Worm (Caenorhabditis elegans): ENCODE data around the gene F28F5.4.

- no peak for TF ChIP-seq mdl-1 (tag; optimal IDR thresholded peaks at IDR 0.05)
- TF ChIP-seq nhr-23 (tag; optimal IDR thresholded peaks at IDR 0.05): no peak
- no peak for TF ChIP-seq aly-2 (tag; optimal IDR thresholded peaks at IDR 0.05)
- no peak for TF ChIP-seq lin-13 (GFP tag; optimal IDR thresholded peaks at IDR 0.05)
- TF ChIP-seq nhr-237 (tag; optimal IDR thresholded peaks at IDR 0.05): no peak
- TF ChIP-seq snpc-4 (tag; optimal IDR thresholded peaks at IDR 0.05): no peak
- TF ChIP-seq lin-39 (tag; optimal IDR thresholded peaks at IDR 0.05): no peak
- no peak for TF ChIP-seq ztf-11 (tag; optimal IDR thresholded peaks at IDR 0.05)
- no peak for TF ChIP-seq unc-55 (GFP tag; optimal IDR thresholded peaks at IDR 0.05)
- no peak for TF ChIP-seq unc-39 (tag; optimal IDR thresholded peaks at IDR 0.05)
Measured at ce11 chrIII:6856709-6857108, 39.9 kb upstream of the F28F5.4 start, which contains the start of gene zak-1.

Data from whole organism, L2 larva.